Fruit fly (Drosophila melanogaster): ENCODE data around the gene slp2.
A peak's percentile ranks its signal among the peaks of the same experiment; 100 is the strongest.

slp2 gene

DNA sequence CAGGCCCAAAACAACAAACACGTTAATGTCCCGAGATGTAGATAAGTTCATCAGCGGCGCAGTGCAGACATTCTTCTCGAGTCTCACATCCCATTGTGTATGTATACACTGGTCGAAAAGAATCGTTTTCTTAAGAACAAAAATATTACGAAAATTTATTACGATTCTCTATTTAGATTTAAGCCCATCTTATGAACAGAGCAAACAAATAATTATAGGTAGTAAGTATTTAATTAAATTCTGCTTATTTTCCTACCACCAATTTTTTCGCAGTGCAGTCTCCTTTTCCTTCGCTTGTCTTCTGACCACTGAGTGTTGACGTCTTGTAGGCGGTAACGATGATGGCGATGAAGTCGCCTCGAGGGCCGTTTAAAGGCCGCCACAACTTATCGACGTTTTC, 24.7 kb downstream of the slp2 start (continued):
- TF ChIP-seq CG17802 (tag; optimal IDR thresholded peaks at IDR 0.05) (no peak), Dip2 (GFP tag; IDR thresholded peaks at IDR 0.05) (no peak), crol (GFP tag; IDR thresholded peaks at IDR 0.05) (peak; percentile 22; the same call in 1 of the 2 replicates), Rx (GFP tag; IDR thresholded peaks at IDR 0.05) (peak; percentile 29), gcm (GFP tag; optimal IDR thresholded peaks at IDR 0.05) (peak; percentile 65), pros (GFP tag; optimal IDR thresholded peaks at IDR 0.05) (peak; percentile 55), CG7271 (tag; optimal IDR thresholded peaks at IDR 0.05) (peak; percentile 71), Antp (GFP tag; optimal IDR thresholded peaks at IDR 0.05) (peak; percentile 9), NC2β (GFP tag; optimal IDR thresholded peaks at IDR 0.05) (peak; percentile 72), CG16779 (GFP tag; IDR thresholded peaks at IDR 0.05) (no peak), Fer2 (tag; optimal IDR thresholded peaks at IDR 0.05) (no peak), trem (tag; optimal IDR thresholded peaks at IDR 0.05) (peak; percentile 54), CG34224 (GFP tag; IDR thresholded peaks at IDR 0.05; ENCODE audit: partially characterized antibody) (no peak), stc (GFP tag; IDR thresholded peaks at IDR 0.05) (no peak), CG5953 (GFP tag; IDR thresholded peaks at IDR 0.05) (no peak), Doc2 (GFP tag; IDR thresholded peaks at IDR 0.05) (no peak), CG17612 (GFP tag; IDR thresholded peaks at IDR 0.05) (no peak), CG13123 (GFP tag; optimal IDR thresholded peaks at IDR 0.05) (no peak), CG14710 (tag; optimal IDR thresholded peaks at IDR 0.05) (peak; percentile 56), eyg (GFP tag; optimal IDR thresholded peaks at IDR 0.05) (no peak), CG6791 (GFP tag; IDR thresholded peaks at IDR 0.05; ENCODE audit: partially characterized antibody) (no peak), CG13624 (GFP tag; optimal IDR thresholded peaks at IDR 0.05) (no peak), dati (GFP tag; IDR thresholded peaks at IDR 0.05) (no peak), Oaz (GFP tag; IDR thresholded peaks at IDR 0.05) (no peak), crc (GFP tag; optimal IDR thresholded peaks at IDR 0.05) (peak; percentile 14), CG15269 (tag; optimal IDR thresholded peaks at IDR 0.05) (no peak), slp2 (GFP tag; optimal IDR thresholded peaks at IDR 0.05) (peak; percentile 5), CG6854 (GFP tag; optimal IDR thresholded peaks at IDR 0.05) (no peak), CG10209 (GFP tag; optimal IDR thresholded peaks at IDR 0.05) (peak; percentile 48), CG4707 (GFP tag; optimal IDR thresholded peaks at IDR 0.05) (no peak), odd (GFP tag; optimal IDR thresholded peaks at IDR 0.05) (no peak), fu2 (GFP tag; optimal IDR thresholded peaks at IDR 0.05) (no peak), Asciz (GFP tag; optimal IDR thresholded peaks at IDR 0.05) (no peak), cad (GFP tag; optimal IDR thresholded peaks at IDR 0.05) (no peak), CG12155 (GFP tag; optimal IDR thresholded peaks at IDR 0.05) (no peak), Gug (GFP tag; IDR thresholded peaks at IDR 0.05) (no peak; the same call in 3 of the 4 replicates), NfI (GFP tag; optimal IDR thresholded peaks at IDR 0.05) (no peak), ab (GFP tag; optimal IDR thresholded peaks at IDR 0.05) (no peak), ERR (GFP tag; optimal IDR thresholded peaks at IDR 0.05) (no peak), chn (GFP tag; optimal IDR thresholded peaks at IDR 0.05) (peak; percentile 70), Doc3 (GFP tag; IDR thresholded peaks at IDR 0.05; ENCODE audit: partially characterized antibody) (no peak), CG6254 (GFP tag; optimal IDR thresholded peaks at IDR 0.05) (no peak), D19A (tag; optimal IDR thresholded peaks at IDR 0.05) (peak; percentile 30), Dll (GFP tag; IDR thresholded peaks at IDR 0.05; ENCODE audit: partially characterized antibody) (no peak), CG17186 (GFP tag; optimal IDR thresholded peaks at IDR 0.05) (no peak), CG4820 (GFP tag; optimal IDR thresholded peaks at IDR 0.05) (peak; percentile 30), lmd (GFP tag; IDR thresholded peaks at IDR 0.05) (peak; percentile 27; the same call in 1 of the 2 replicates), CG10565 (GFP tag; optimal IDR thresholded peaks at IDR 0.05) (no peak), Mad (GFP tag; optimal IDR thresholded peaks at IDR 0.05) (no peak), tx (GFP tag; optimal IDR thresholded peaks at IDR 0.05) (no peak), CG7786 (GFP tag; optimal IDR thresholded peaks at IDR 0.05) (peak; percentile 44), CG33557 (GFP tag; optimal IDR thresholded peaks at IDR 0.05) (peak; percentile 84)
